Fruit fly (Drosophila melanogaster): Measurements from ENCODE around the gene strat.

strat gene

dm6 chr2L:8302766-8303479, 17.2 kb upstream of the strat start, which contains the start of the genes wol and Scgalpha (continued):
- TF ChIP-seq nmo (GFP tag; optimal IDR thresholded peaks at IDR 0.05) (peak; percentile 34), Opbp (GFP tag; IDR thresholded peaks at IDR 0.05; ENCODE audit: partially characterized antibody) (peak; percentile 76), Bgb (GFP tag; IDR thresholded peaks at IDR 0.05; ENCODE audit: partially characterized antibody) (peak; percentile 74), GATAe (GFP tag; conservative IDR thresholded peaks at IDR 0.05) (peak; percentile 71), Sox100B (GFP tag; optimal IDR thresholded peaks at IDR 0.05) (no peak), Med (GFP tag) (peak; percentile 40), CG7987 (GFP tag; optimal IDR thresholded peaks at IDR 0.05) (no peak), ranshi (GFP tag; IDR thresholded peaks at IDR 0.05) (no peak), knrl (GFP tag; IDR thresholded peaks at IDR 0.05; ENCODE audit: partially characterized antibody) (peak; percentile 53; the same call in 2 of the 3 replicates), Myb (GFP tag; optimal IDR thresholded peaks at IDR 0.05) (peak; percentile 40), row (GFP tag; IDR thresholded peaks at IDR 0.05) (peak; percentile 66), grau (tag; optimal IDR thresholded peaks at IDR 0.05) (peak; percentile 26), CG8089 (GFP tag; optimal IDR thresholded peaks at IDR 0.05) (no peak), Trl (optimal IDR thresholded peaks at IDR 0.05) (peak in 1 of 2 experiments; percentile 49), Trl (GFP tag; optimal IDR thresholded peaks at IDR 0.05) (no peak), CG14710 (tag; optimal IDR thresholded peaks at IDR 0.05) (peak; percentile 8), Adf1 (GFP tag; IDR thresholded peaks at IDR 0.05) (peak; percentile 72; the same call in 1 of the 2 replicates), Fer2 (tag; optimal IDR thresholded peaks at IDR 0.05) (no peak), YL-1 (GFP tag; optimal IDR thresholded peaks at IDR 0.05) (peak; percentile 41), CG8924 (tag; optimal IDR thresholded peaks at IDR 0.05) (peak; percentile 13), E2f2 (GFP tag; IDR thresholded peaks at IDR 0.05) (peak; percentile 73), twi (tag; optimal IDR thresholded peaks at IDR 0.05) (no peak)

DNA sequence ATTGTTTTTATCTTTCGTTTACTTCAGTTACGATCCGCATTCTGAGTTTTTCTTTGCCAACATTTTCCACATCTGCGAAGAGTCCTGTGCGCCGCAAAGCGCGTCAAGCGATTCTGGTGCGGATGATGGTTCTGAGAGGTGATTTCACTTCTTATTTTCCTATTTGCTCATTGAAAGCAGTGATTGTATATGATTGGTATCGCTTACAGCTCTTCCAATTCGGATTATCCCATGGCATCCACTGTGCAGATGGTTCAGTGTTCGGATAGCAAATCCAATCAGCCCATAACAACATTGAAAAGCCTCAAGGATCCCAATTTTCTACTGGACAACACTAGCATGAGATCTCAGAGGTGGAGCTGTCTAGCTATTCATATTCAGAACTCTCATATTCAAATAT, 15.5 kb upstream of the strat start:
- TF ChIP-seq sens (GFP tag): peak; percentile 32
- peak; percentile 96 for TF ChIP-seq Elba2 (GFP tag; optimal IDR thresholded peaks at IDR 0.05)
- no peak for TF ChIP-seq CG14667 (GFP tag; IDR thresholded peaks at IDR 0.05)
- 0 out of 2 replicates have a peak, but pooled peaks have one; percentile 16 for TF ChIP-seq HLH3B (GFP tag; IDR thresholded peaks at IDR 0.05)
- no peak for TF ChIP-seq crp (GFP tag; optimal IDR thresholded peaks at IDR 0.05)
- no peak for TF ChIP-seq Antp (GFP tag; optimal IDR thresholded peaks at IDR 0.05)
- TF ChIP-seq insv (GFP tag; optimal IDR thresholded peaks at IDR 0.05): peak in 1 of 2 experiments; percentile 90
- no peak for TF ChIP-seq her (GFP tag; optimal IDR thresholded peaks at IDR 0.05)
- no peak for TF ChIP-seq CG6272 (GFP tag; IDR thresholded peaks at IDR 0.05)

- TF ChIP-seq Hr3 (GFP tag; optimal IDR thresholded peaks at IDR 0.05) (no peak), CG4360 (GFP tag; IDR thresholded peaks at IDR 0.05) (no peak), bbx (GFP tag; IDR thresholded peaks at IDR 0.05; ENCODE audit: partially characterized antibody) (peak; percentile 91), ci (GFP tag; IDR thresholded peaks at IDR 0.05) (no peak), MESR4 (GFP tag; optimal IDR thresholded peaks at IDR 0.05) (peak; percentile 57), CG11560 (tag; IDR thresholded peaks at IDR 0.05) (peak; percentile 57; the same call in 1 of the 3 replicates), CG13287 (GFP tag; IDR thresholded peaks at IDR 0.05; ENCODE audit: partially characterized antibody) (peak; percentile 95), MBD-R2 (GFP tag; IDR thresholded peaks at IDR 0.05) (peak; percentile 72), gcm (GFP tag; optimal IDR thresholded peaks at IDR 0.05) (no peak), CG15514 (GFP tag; optimal IDR thresholded peaks at IDR 0.05) (peak; percentile 54), HHEX (GFP tag; optimal IDR thresholded peaks at IDR 0.05) (no peak), Usf (GFP tag; optimal IDR thresholded peaks at IDR 0.05) (no peak), CG6791 (GFP tag; IDR thresholded peaks at IDR 0.05; ENCODE audit: partially characterized antibody) (peak; percentile 93), Med (GFP tag) (peak; percentile 57), lilli (GFP tag; optimal IDR thresholded peaks at IDR 0.05) (no peak), stwl (tag; optimal IDR thresholded peaks at IDR 0.05) (peak; percentile 14), zen (tag; optimal IDR thresholded peaks at IDR 0.05) (no peak), sc (optimal IDR thresholded peaks at IDR 0.05) (no peak), sc (GFP tag; optimal IDR thresholded peaks at IDR 0.05) (no peak)
Measured at dm6 chr2L:8305409-8305808, 14.7 kb upstream of the strat start, which contains the start of gene CG7840. CG7840 (plus strand) TSS chr2L:8305586.

Data from whole organism, embryonic.